Worm (Caenorhabditis elegans) whole organism, L4 larva: ENCODE measurements around the gene rps-28.

Source experiments
- R02D3.7 ChIP-seq: fragments of 150-350 bp; sonication (generic microtip); optimal IDR thresholded peaks from 3 replicates; lab custom pipeline; 2014; ENCODE audit warnings: missing biosample characterization, missing genetic modification characterization
- ama-1 ChIP-seq: fragments of 150-350 bp; optimal IDR thresholded peaks from 2 replicates; lab custom pipeline; 2014; ENCODE audit warnings: inconsistent platforms, mixed read lengths
- ceh-44 ChIP-seq: fragments of 200-800 bp; sonication (Bioruptor generic); IDR thresholded peaks from 2 replicates; pipeline ENCODE4 v1.3.6; 2022; ENCODE audit warnings: missing genetic modification reagents, missing genetic modification characterization, missing compliant biosample characterization
- ceh-82 ChIP-seq: sonication (generic microtip); optimal IDR thresholded peaks from 2 replicates; lab custom pipeline; 2017; ENCODE audit warnings: missing biosample characterization, missing genetic modification characterization
- daf-12 ChIP-seq: fragments of 150-350 bp; optimal IDR thresholded peaks from 2 replicates; lab custom pipeline; 2014; ENCODE audit warnings: missing biosample characterization, missing genetic modification reagents, missing genetic modification characterization
- dmd-6 ChIP-seq: fragments of 200-800 bp; sonication (Bioruptor generic); IDR thresholded peaks from 2 replicates; pipeline ENCODE4 v1.3.6; 2022; ENCODE audit warnings: missing genetic modification reagents, missing genetic modification characterization, missing compliant biosample characterization
- egl-27 ChIP-seq: sonication (generic microtip); optimal IDR thresholded peaks from 3 replicates; lab custom pipeline; 2017; ENCODE audit warnings: missing biosample characterization, missing genetic modification reagents, missing genetic modification characterization
- nhr-76 ChIP-seq: fragments of 150-350 bp; optimal IDR thresholded peaks from 2 replicates; lab custom pipeline; 2014; ENCODE audit warnings: missing biosample characterization, missing genetic modification characterization
- pqm-1 ChIP-seq: sonication (generic microtip); optimal IDR thresholded peaks from 2 replicates; lab custom pipeline; 2017; ENCODE audit warnings: missing biosample characterization, missing genetic modification characterization
- unc-130 ChIP-seq: sonication (generic microtip); optimal IDR thresholded peaks from 2 replicates; lab custom pipeline; 2016; ENCODE audit warnings: missing genetic modification reagents, missing genetic modification characterization, missing compliant biosample characterization
- zag-1 ChIP-seq: fragments of 150-350 bp; optimal IDR thresholded peaks from 2 replicates; lab custom pipeline; 2014; ENCODE audit warnings: missing biosample characterization, missing genetic modification characterization

DNA sequence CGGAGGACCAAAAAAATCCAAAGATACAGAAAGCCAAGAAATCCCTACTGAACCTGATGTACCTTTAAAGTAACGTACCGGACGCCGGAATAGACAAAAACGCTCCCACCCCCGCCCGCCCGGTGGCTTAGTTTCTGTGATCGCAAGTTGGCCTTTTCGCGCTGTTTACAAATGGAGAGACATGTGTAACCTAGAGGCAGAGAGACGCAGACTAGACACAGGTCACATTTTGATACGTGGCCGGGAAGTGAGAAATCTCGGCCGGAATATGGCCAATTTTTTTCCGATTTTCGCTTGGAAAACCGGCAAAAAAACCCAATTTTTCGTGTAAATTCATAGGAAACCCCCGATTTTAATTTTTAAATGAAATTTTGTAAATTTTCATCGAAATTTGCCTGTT is 2.4 kb upstream of the rps-28 start:
- TF ChIP-seq dmd-6 (GFP tag; lab: Robert Waterston, UW) (no peak), egl-27 (no peak), pqm-1 (tag; lab: Kevin White, UChicago) (no peak), daf-12 (tag; lab: Kevin White, UChicago) (no peak), nhr-76 (tag; lab: Kevin White, UChicago) (no peak), ceh-82 (tag; lab: Kevin White, UChicago) (no peak), ceh-44 (GFP tag; lab: Robert Waterston, UW) (no peak), R02D3.7 (tag; lab: Kevin White, UChicago) (no peak), unc-130 (GFP tag; lab: Kevin White, UChicago) (no peak), ama-1 (lab: Kevin White, UChicago) (no peak), zag-1 (tag; lab: Kevin White, UChicago) (no peak)
